Worm (Caenorhabditis elegans) whole organism, late embryonic: ENCODE measurements around the gene flp-19.
A peak's percentile ranks its signal among the peaks of the same experiment; 100 is the strongest.

Source experiments
- C38D4.7 ChIP-seq: fragments of 200-800 bp; sonication (Bioruptor generic); optimal IDR thresholded peaks from 2 replicates; lab custom pipeline; 2018; ENCODE audit warnings: mild to moderate bottlenecking, missing genetic modification characterization, moderate library complexity, missing compliant biosample characterization
- K02D7.2 ChIP-seq: sonication (generic microtip); optimal IDR thresholded peaks from 2 replicates; lab custom pipeline; 2017; ENCODE audit warnings: mild to moderate bottlenecking, missing genetic modification characterization, missing compliant biosample characterization
- T23F11.4 ChIP-seq: fragments of 200-800 bp; sonication (Bioruptor generic); optimal IDR thresholded peaks from 2 replicates; lab custom pipeline; 2018; ENCODE audit warnings: mild to moderate bottlenecking, missing genetic modification characterization, missing compliant biosample characterization
- ahr-1 ChIP-seq: sonication (generic microtip); optimal IDR thresholded peaks from 2 replicates; lab custom pipeline; 2016; ENCODE audit warnings: missing genetic modification characterization, missing compliant biosample characterization
- ama-1 ChIP-seq: fragments of 150-350 bp; optimal IDR thresholded peaks from 2 replicates; lab custom pipeline; 2014
- ceh-14 ChIP-seq: sonication (generic microtip); optimal IDR thresholded peaks from 2 replicates; lab custom pipeline; 2016; ENCODE audit warnings: missing genotype, missing genetic modification characterization, missing compliant biosample characterization
- ceh-2 ChIP-seq: sonication (generic microtip); optimal IDR thresholded peaks from 2 replicates; lab custom pipeline; 2016; ENCODE audit warnings: missing genotype, missing genetic modification characterization, missing compliant biosample characterization
- ceh-22 ChIP-seq: sonication (generic microtip); optimal IDR thresholded peaks from 2 replicates; lab custom pipeline; 2017; ENCODE audit warnings: missing biosample characterization, missing genetic modification characterization
- ceh-24 ChIP-seq: sonication (generic microtip); optimal IDR thresholded peaks from 2 replicates; lab custom pipeline; 2016; ENCODE audit warnings: mild to moderate bottlenecking, missing genetic modification characterization, missing compliant biosample characterization
- ceh-30 ChIP-seq: fragments of 150-350 bp; optimal IDR thresholded peaks from 2 replicates; lab custom pipeline; 2014; ENCODE audit warnings: missing biosample characterization, missing genetic modification characterization
- ceh-45 ChIP-seq: fragments of 200-800 bp; sonication (Bioruptor generic); IDR thresholded peaks from 2 replicates; pipeline ENCODE4 v1.3.6; 2022; ENCODE audit warnings: missing genetic modification reagents, missing genetic modification characterization, missing compliant biosample characterization
- ceh-48 ChIP-seq: sonication (generic microtip); optimal IDR thresholded peaks from 2 replicates; lab custom pipeline; 2016; ENCODE audit warnings: missing genetic modification characterization, inconsistent platforms, missing compliant biosample characterization
- ceh-6 ChIP-seq: fragments of 200-800 bp; sonication (Bioruptor generic); optimal IDR thresholded peaks from 2 replicates; lab custom pipeline; 2018; ENCODE audit warnings: mild to moderate bottlenecking, missing genetic modification characterization, missing compliant biosample characterization
- che-1 ChIP-seq: sonication (generic microtip); optimal IDR thresholded peaks from 2 replicates; lab custom pipeline; 2016; ENCODE audit warnings: mild to moderate bottlenecking, missing genetic modification characterization, missing compliant biosample characterization
- dmd-4 ChIP-seq: sonication (generic microtip); optimal IDR thresholded peaks from 2 replicates; lab custom pipeline; 2016; ENCODE audit warnings: borderline replicate concordance, missing genetic modification characterization, missing compliant biosample characterization
- elt-2 ChIP-seq: sonication (generic microtip); optimal IDR thresholded peaks from 2 replicates; lab custom pipeline; 2016; ENCODE audit warnings: missing genetic modification reagents, missing genetic modification characterization, missing compliant biosample characterization
- elt-4 ChIP-seq: sonication (generic microtip); optimal IDR thresholded peaks from 2 replicates; lab custom pipeline; 2016; ENCODE audit warnings: missing genetic modification characterization, missing compliant biosample characterization
- ets-4 ChIP-seq: sonication (generic microtip); optimal IDR thresholded peaks from 2 replicates; lab custom pipeline; 2016; ENCODE audit warnings: missing genetic modification characterization, missing compliant biosample characterization
- eyg-1 ChIP-seq: sonication (generic microtip); optimal IDR thresholded peaks from 2 replicates; lab custom pipeline; 2016; ENCODE audit warnings: missing genotype, missing genetic modification characterization, missing compliant biosample characterization
- fkh-10 ChIP-seq: fragments of 150-350 bp; optimal IDR thresholded peaks from 2 replicates; lab custom pipeline; 2014; ENCODE audit warnings: missing biosample characterization, missing genetic modification reagents, missing genetic modification characterization
- hlh-30 ChIP-seq: sonication (generic microtip); optimal IDR thresholded peaks from 2 replicates; lab custom pipeline; 2017; ENCODE audit warnings: antibody characterized with exemption, missing genetic modification characterization, missing compliant biosample characterization; ENCODE audit not compliant: insufficient read depth
- hlh-6 ChIP-seq: sonication (generic microtip); optimal IDR thresholded peaks from 2 replicates; lab custom pipeline; 2016; ENCODE audit warnings: missing genotype, missing genetic modification characterization, missing compliant biosample characterization
- hlh-8 ChIP-seq: sonication (generic microtip); optimal IDR thresholded peaks from 2 replicates; lab custom pipeline; 2016; ENCODE audit warnings: missing genotype, missing genetic modification characterization, missing compliant biosample characterization
- madf-2 ChIP-seq: sonication (generic microtip); optimal IDR thresholded peaks from 2 replicates; lab custom pipeline; 2017; ENCODE audit warnings: missing genetic modification characterization, missing compliant biosample characterization
- mec-3 ChIP-seq: sonication (generic microtip); optimal IDR thresholded peaks from 2 replicates; lab custom pipeline; 2016; ENCODE audit warnings: borderline replicate concordance, missing genetic modification characterization, missing compliant biosample characterization
- nhr-11 ChIP-seq: fragments of 150-350 bp; optimal IDR thresholded peaks from 2 replicates; lab custom pipeline; 2014; ENCODE audit warnings: missing biosample characterization, missing genetic modification characterization
- nhr-232 ChIP-seq: sonication (generic microtip); optimal IDR thresholded peaks from 2 replicates; lab custom pipeline; 2016; ENCODE audit warnings: missing genetic modification characterization, missing compliant biosample characterization
- npax-4 ChIP-seq: sonication (generic microtip); optimal IDR thresholded peaks from 2 replicates; lab custom pipeline; 2016; ENCODE audit warnings: missing genetic modification characterization, missing compliant biosample characterization
- odd-2 ChIP-seq: sonication (generic microtip); optimal IDR thresholded peaks from 2 replicates; lab custom pipeline; 2017; ENCODE audit warnings: antibody characterized with exemption, mild to moderate bottlenecking, missing genetic modification characterization, missing compliant biosample characterization
- pag-3 ChIP-seq: sonication (generic microtip); optimal IDR thresholded peaks from 2 replicates; lab custom pipeline; 2016; ENCODE audit warnings: missing compliant biosample characterization, missing genetic modification characterization, borderline replicate concordance
- pat-9 ChIP-seq: fragments of 200-800 bp; sonication (Bioruptor generic); optimal IDR thresholded peaks from 2 replicates; lab custom pipeline; 2018; ENCODE audit warnings: mild to moderate bottlenecking, missing genetic modification characterization, moderate library complexity, missing compliant biosample characterization
- pax-1 ChIP-seq: fragments of 150-350 bp; optimal IDR thresholded peaks from 2 replicates; lab custom pipeline; 2014; ENCODE audit warnings: missing biosample characterization, missing genetic modification characterization
- pha-2 ChIP-seq: sonication (generic microtip); optimal IDR thresholded peaks from 2 replicates; lab custom pipeline; 2017; ENCODE audit warnings: mild to moderate bottlenecking, missing genetic modification characterization, missing compliant biosample characterization
- pros-1 ChIP-seq: fragments of 150-350 bp; optimal IDR thresholded peaks from 2 replicates; lab custom pipeline; 2014; ENCODE audit warnings: missing biosample characterization, missing genetic modification reagents, missing genetic modification characterization
- rnt-1 ChIP-seq: sonication (generic microtip); optimal IDR thresholded peaks from 2 replicates; lab custom pipeline; 2016; ENCODE audit warnings: missing genetic modification characterization, missing compliant biosample characterization
- sox-2 ChIP-seq: fragments of 200-800 bp; sonication (Bioruptor generic); IDR thresholded peaks from 2 replicates; pipeline ENCODE4 v1.3.6; 2022; ENCODE audit warnings: missing genetic modification reagents, missing genetic modification characterization, missing compliant biosample characterization
- tbx-2 ChIP-seq: sonication (generic microtip); optimal IDR thresholded peaks from 2 replicates; lab custom pipeline; 2016; ENCODE audit warnings: missing genetic modification characterization, missing compliant biosample characterization
- tbx-7 ChIP-seq: sonication (generic microtip); optimal IDR thresholded peaks from 2 replicates; lab custom pipeline; 2016; ENCODE audit warnings: missing genotype, missing genetic modification characterization, missing compliant biosample characterization
- ttx-3 ChIP-seq: sonication (generic microtip); optimal IDR thresholded peaks from 2 replicates; lab custom pipeline; 2016; ENCODE audit warnings: missing genetic modification reagents, missing genetic modification characterization, missing compliant biosample characterization
- unc-3 ChIP-seq, 2 experiments: fragments of 200-800 bp in 1 of 2; sonication (Bioruptor generic) in 1 of 2; sonication (generic microtip) in 1 of 2; conservative IDR thresholded peaks in 1 of 2; optimal IDR thresholded peaks in 1 of 2; 2 replicates each; pipeline versions ENCODE4 v1.3.6 to Lab custom; 2016 to 2022; ENCODE audit warnings: missing compliant biosample characterization in 2 of 2, missing genetic modification characterization in 2 of 2, missing genetic modification reagents in 1 of 2
- unc-42 ChIP-seq: sonication (generic microtip); optimal IDR thresholded peaks from 2 replicates; lab custom pipeline; 2016; ENCODE audit warnings: missing genotype, missing genetic modification characterization, missing compliant biosample characterization
- unc-55 ChIP-seq: sonication (generic microtip); optimal IDR thresholded peaks from 2 replicates; lab custom pipeline; 2017; ENCODE audit warnings: missing biosample characterization, missing genetic modification reagents, missing genetic modification characterization
- unc-86 ChIP-seq: sonication (generic microtip); optimal IDR thresholded peaks from 2 replicates; lab custom pipeline; 2016; ENCODE audit warnings: missing genetic modification characterization, missing compliant biosample characterization
- zip-5 ChIP-seq: sonication (generic microtip); optimal IDR thresholded peaks from 2 replicates; lab custom pipeline; 2016; ENCODE audit warnings: missing genetic modification characterization, missing compliant biosample characterization
- ztf-16 ChIP-seq: sonication (generic microtip); optimal IDR thresholded peaks from 2 replicates; lab custom pipeline; 2017; ENCODE audit warnings: missing genetic modification characterization, missing compliant biosample characterization

The flp-19 gene

DNA sequence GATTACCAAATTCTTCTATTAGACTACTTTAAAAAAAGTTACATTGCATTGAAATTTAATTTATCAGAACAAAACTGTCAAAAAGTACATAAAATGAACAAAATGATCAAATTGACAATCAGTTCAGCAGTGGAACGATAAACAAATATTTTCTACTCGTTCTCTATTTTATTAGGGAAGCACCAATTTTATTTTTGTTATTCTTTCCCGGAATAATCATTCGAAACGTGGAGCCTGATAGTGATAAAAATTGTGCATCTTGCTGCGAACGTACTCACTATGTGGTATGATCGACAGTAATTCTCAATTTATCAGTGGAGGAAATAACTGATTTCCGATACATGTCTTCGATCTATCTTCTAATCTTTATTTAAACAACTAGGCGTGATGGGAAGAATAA, 27.4 kb downstream of the flp-19 start:
- no peak for TF ChIP-seq pros-1 (tag; lab: Kevin White, UChicago)
- TF ChIP-seq hlh-6 (tag; lab: Kevin White, UChicago), result no peak
- TF ChIP-seq pat-9 (tag; lab: Kevin White, UChicago), result no peak
- no peak for TF ChIP-seq madf-2 (tag; lab: Kevin White, UChicago)
- TF ChIP-seq tbx-2 (tag; lab: Kevin White, UChicago), result no peak
- no peak for TF ChIP-seq unc-3 (GFP tag; conservative IDR thresholded peaks at IDR 0.05; lab: Robert Waterston, UW)
- no peak for TF ChIP-seq unc-3 (tag; optimal IDR thresholded peaks at IDR 0.05; lab: Kevin White, UChicago)
- no peak for TF ChIP-seq ceh-48 (tag; lab: Kevin White, UChicago)
- no peak for TF ChIP-seq che-1 (tag; lab: Kevin White, UChicago)
- no peak for TF ChIP-seq unc-42 (tag; lab: Kevin White, UChicago)
- TF ChIP-seq nhr-11 (tag; lab: Kevin White, UChicago), result no peak
- TF ChIP-seq sox-2 (GFP tag; lab: Robert Waterston, UW), result no peak
- no peak for TF ChIP-seq C38D4.7
- TF ChIP-seq ets-4, result no peak
- TF ChIP-seq odd-2 (tag; lab: Kevin White, UChicago), result no peak

DNA sequence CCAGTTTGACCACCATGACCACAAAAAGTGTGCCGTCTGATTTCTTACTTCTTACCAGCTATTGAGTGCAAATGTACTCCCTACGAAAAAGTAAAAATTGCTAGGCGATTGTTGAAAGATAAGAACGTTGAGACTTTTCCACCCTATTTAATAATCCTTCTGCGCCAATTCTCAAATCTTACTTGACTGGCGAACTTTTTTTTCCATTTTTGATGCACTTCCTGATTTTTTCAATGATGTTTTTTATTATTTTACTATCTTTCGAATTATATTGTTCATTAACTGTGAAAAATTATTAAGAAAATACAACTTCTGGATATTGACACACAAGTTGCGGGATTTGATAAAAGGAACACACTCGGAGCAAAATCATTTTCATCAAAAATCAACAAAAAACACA, 31.1 kb downstream of the flp-19 start, which contains the start of gene daf-12:
Gene daf-12, plus strand, starts transcription at position 301 of the 400 bp plus-strand sequence.
- no peak for TF ChIP-seq unc-86 (tag; lab: Kevin White, UChicago)
- no peak for TF ChIP-seq odd-2 (tag; lab: Kevin White, UChicago)
- TF ChIP-seq ztf-16, result no peak
- TF ChIP-seq unc-3 (GFP tag; conservative IDR thresholded peaks at IDR 0.05; lab: Robert Waterston, UW), result no peak
- no peak for TF ChIP-seq unc-3 (tag; optimal IDR thresholded peaks at IDR 0.05; lab: Kevin White, UChicago)
- no peak for TF ChIP-seq zip-5 (tag; lab: Kevin White, UChicago)

DNA sequence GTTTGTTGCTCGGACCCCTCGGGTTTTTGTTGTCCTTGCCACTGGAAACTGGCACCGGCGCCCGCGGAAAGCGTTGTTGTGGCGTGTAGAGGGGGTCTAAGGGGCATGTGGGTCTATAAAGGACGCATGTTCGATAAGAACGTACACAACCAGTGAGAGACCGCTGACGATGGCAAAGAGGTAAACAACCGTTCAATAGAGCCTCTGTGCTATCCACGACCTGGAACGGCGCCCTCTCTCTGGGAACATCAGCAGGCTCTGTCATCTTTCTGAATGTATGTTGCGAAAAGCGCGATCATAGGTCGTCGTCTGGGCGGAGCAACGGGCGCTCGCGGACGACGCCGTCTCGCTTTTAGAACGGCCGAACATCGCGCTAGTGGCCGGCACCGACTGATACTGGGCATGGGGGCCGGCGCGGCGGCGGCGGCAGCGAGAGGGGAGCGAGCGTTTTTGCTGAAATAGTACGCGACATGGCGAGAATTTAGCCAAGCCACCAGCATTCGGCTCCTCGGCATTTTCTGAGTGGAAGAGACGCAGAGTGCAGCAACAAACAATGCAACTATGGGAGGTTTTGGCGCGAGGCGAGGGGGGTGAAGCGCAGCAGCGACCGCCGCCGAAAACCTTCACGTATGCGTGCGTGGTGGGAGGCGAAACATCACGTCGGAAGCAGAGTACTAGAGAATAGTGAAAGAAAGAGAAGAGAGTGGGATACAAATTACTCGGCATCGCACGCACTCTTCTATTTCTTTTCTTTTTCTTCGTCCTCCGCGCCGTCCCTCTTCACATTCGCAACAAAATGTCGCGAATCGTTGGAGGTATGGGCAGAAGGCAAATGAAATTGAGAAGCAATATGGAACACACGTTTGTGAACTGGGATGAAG, 32.8 kb downstream of the flp-19 start:
- peak; percentile 62 for TF ChIP-seq elt-4 (tag; lab: Kevin White, UChicago)
- no peak for TF ChIP-seq npax-4 (tag; lab: Kevin White, UChicago)
- no peak for TF ChIP-seq eyg-1 (tag; lab: Kevin White, UChicago)
- TF ChIP-seq ceh-2, result peak; percentile 27
- no peak for TF ChIP-seq ceh-48 (tag; lab: Kevin White, UChicago)
- TF ChIP-seq T23F11.4, result peak; percentile 4
- peak; percentile 5; the same call in 1 of the 2 replicates for TF ChIP-seq unc-3 (GFP tag; conservative IDR thresholded peaks at IDR 0.05; lab: Robert Waterston, UW)
- TF ChIP-seq unc-3 (tag; optimal IDR thresholded peaks at IDR 0.05; lab: Kevin White, UChicago), result no peak
- TF ChIP-seq K02D7.2, result no peak
- peak; percentile 10 for TF ChIP-seq ceh-30 (tag; lab: Kevin White, UChicago)
- TF ChIP-seq mec-3 (tag; lab: Kevin White, UChicago), result no peak
- TF ChIP-seq ceh-22 (tag; lab: Kevin White, UChicago), result no peak
- TF ChIP-seq pag-3 (tag; lab: Kevin White, UChicago), result no peak
- TF ChIP-seq ceh-45 (GFP tag; lab: Robert Waterston, UW), result no peak
- TF ChIP-seq hlh-30 (tag; lab: Kevin White, UChicago), result no peak
- no peak for TF ChIP-seq pax-1 (tag; lab: Kevin White, UChicago)
- no peak for TF ChIP-seq ahr-1
- TF ChIP-seq tbx-7 (tag; lab: Kevin White, UChicago), result no peak
- TF ChIP-seq elt-2 (tag; lab: Kevin White, UChicago), result peak; percentile 16
- no peak for TF ChIP-seq ztf-16
- no peak for TF ChIP-seq fkh-10 (GFP tag; lab: Kevin White, UChicago)
- TF ChIP-seq ttx-3 (tag; lab: Kevin White, UChicago), result no peak
- TF ChIP-seq ama-1 (lab: Kevin White, UChicago), result no peak
- TF ChIP-seq hlh-8, result no peak
- no peak for TF ChIP-seq ceh-6
- TF ChIP-seq odd-2 (tag; lab: Kevin White, UChicago), result no peak
- TF ChIP-seq unc-55 (GFP tag; lab: Kevin White, UChicago), result peak; percentile 37
- no peak for TF ChIP-seq pat-9 (tag; lab: Kevin White, UChicago)
- no peak for TF ChIP-seq pha-2 (tag; lab: Kevin White, UChicago)
- peak; percentile 78 for TF ChIP-seq tbx-2 (tag; lab: Kevin White, UChicago)
- no peak for TF ChIP-seq ceh-24 (tag; lab: Kevin White, UChicago)
- peak; percentile 34 for TF ChIP-seq ceh-14 (tag; lab: Kevin White, UChicago)
- TF ChIP-seq dmd-4 (tag; lab: Kevin White, UChicago), result peak; percentile 64
- TF ChIP-seq unc-86 (tag; lab: Kevin White, UChicago), result no peak
- TF ChIP-seq nhr-232 (tag; lab: Kevin White, UChicago), result no peak
- peak; percentile 62 for TF ChIP-seq rnt-1
- no peak for TF ChIP-seq che-1 (tag; lab: Kevin White, UChicago)
- no peak for TF ChIP-seq hlh-6 (tag; lab: Kevin White, UChicago)
